Fruit fly (Drosophila melanogaster): ENCODE measurements around the gene CG10165.
A peak's percentile ranks its signal among the peaks of the same experiment; 100 is the strongest.

CG10165 gene

DNA sequence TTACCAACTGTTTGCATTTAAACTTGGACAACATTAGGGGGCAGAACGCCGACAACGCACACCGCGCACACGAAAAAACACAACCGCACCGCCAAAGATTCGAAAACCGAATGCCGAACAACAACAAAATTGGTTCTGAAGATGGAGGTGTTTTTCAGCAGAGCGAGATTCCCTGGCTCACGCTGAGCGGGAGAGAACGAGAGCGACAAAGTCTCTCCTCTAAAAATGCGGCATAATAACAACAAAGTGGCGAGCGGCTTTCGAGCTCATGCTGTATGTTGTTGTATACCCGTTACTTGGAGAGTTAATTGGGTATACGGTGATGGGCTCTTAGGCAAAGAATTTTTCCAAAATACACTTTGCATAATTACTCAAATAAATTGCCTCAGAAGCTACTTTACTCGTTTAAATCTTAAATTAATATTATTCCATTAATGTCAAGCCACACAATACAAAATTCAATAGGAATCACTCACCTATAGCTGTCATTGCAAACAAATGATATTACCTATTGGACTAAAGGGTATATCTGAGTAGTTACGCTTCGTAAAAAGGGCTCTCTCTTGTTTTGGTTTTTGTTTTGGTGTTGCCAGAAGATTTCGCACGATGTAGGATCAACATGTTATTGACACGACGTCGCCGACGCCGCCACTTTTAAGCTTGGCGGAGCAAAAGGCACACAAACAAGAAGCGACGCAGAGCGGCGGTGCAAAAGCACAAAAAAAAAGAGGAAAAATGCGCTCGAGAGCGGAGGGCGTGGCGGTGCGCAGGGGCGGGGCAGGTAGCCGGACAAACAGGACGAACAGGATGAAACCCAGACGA is 42.6 kb upstream of the CG10165 start (continued):
- TF ChIP-seq dac (GFP tag; optimal IDR thresholded peaks at IDR 0.05): peak; percentile 85
- peak; percentile 88 for TF ChIP-seq CG15336 (GFP tag; IDR thresholded peaks at IDR 0.05)
- TF ChIP-seq Sox102F (GFP tag; optimal IDR thresholded peaks at IDR 0.05): peak; percentile 94
- TF ChIP-seq CG8319 (GFP tag; optimal IDR thresholded peaks at IDR 0.05): peak; percentile 76
- peak; percentile 98 for TF ChIP-seq Eip78C (GFP tag)
- TF ChIP-seq esn (GFP tag; optimal IDR thresholded peaks at IDR 0.05): peak; percentile 96
- peak; percentile 95 for TF ChIP-seq CG8119 (GFP tag; IDR thresholded peaks at IDR 0.05)
- peak; percentile 74 for TF ChIP-seq CG6163 (GFP tag; IDR thresholded peaks at IDR 0.05)
- peak; percentile 86 for TF ChIP-seq CG16779 (tag; optimal IDR thresholded peaks at IDR 0.05)
- TF ChIP-seq fkh (GFP tag; optimal IDR thresholded peaks at IDR 0.05): peak; percentile 59
- TF ChIP-seq Smox (GFP tag; optimal IDR thresholded peaks at IDR 0.05): peak; percentile 93
- peak; percentile 52; the same call in 1 of the 2 replicates for TF ChIP-seq CG11294 (GFP tag; IDR thresholded peaks at IDR 0.05)
- peak; percentile 93 for TF ChIP-seq CG3919 (GFP tag; optimal IDR thresholded peaks at IDR 0.05)
- TF ChIP-seq dsx (GFP tag; optimal IDR thresholded peaks at IDR 0.05; ENCODE audit: poor library complexity, severe bottlenecking): peak; percentile 97
- TF ChIP-seq salr (GFP tag; optimal IDR thresholded peaks at IDR 0.05): peak; percentile 77 to 90
- TF ChIP-seq CG11762 (GFP tag; optimal IDR thresholded peaks at IDR 0.05; ENCODE audit: insufficient read depth): peak; percentile 87
- peak; percentile 89 for TF ChIP-seq vri (GFP tag; optimal IDR thresholded peaks at IDR 0.05)
- TF ChIP-seq pdm3 (GFP tag; optimal IDR thresholded peaks at IDR 0.05): peak; percentile 96
- peak; percentile 97 for TF ChIP-seq Met (GFP tag; optimal IDR thresholded peaks at IDR 0.05)
- peak; percentile 94 for TF ChIP-seq acj6 (GFP tag; optimal IDR thresholded peaks at IDR 0.05)
- TF ChIP-seq Hr4 (GFP tag; optimal IDR thresholded peaks at IDR 0.05): peak; percentile 93
- TF ChIP-seq Ets21C (GFP tag; optimal IDR thresholded peaks at IDR 0.05): peak; percentile 88
- peak; percentile 93 for TF ChIP-seq CG10631 (GFP tag; optimal IDR thresholded peaks at IDR 0.05)
- peak; percentile 82 for TF ChIP-seq CG7368 (GFP tag; optimal IDR thresholded peaks at IDR 0.05)
- TF ChIP-seq svp (GFP tag): peak; percentile 98
- peak; percentile 93 for TF ChIP-seq fd59A (GFP tag; optimal IDR thresholded peaks at IDR 0.05)
- peak; percentile 91 for TF ChIP-seq CG6792 (GFP tag; optimal IDR thresholded peaks at IDR 0.05)
- peak; percentile 92 for TF ChIP-seq CG6808 (GFP tag; optimal IDR thresholded peaks at IDR 0.05)
- TF ChIP-seq CG6854 (GFP tag; optimal IDR thresholded peaks at IDR 0.05): peak; percentile 79
- TF ChIP-seq CG8632 (GFP tag; optimal IDR thresholded peaks at IDR 0.05): peak; percentile 93
- peak; percentile 93 for TF ChIP-seq CG10669 (GFP tag; optimal IDR thresholded peaks at IDR 0.05)
- peak; percentile 91 for TF ChIP-seq cyc (GFP tag; optimal IDR thresholded peaks at IDR 0.05)
- TF ChIP-seq Hr38 (GFP tag; optimal IDR thresholded peaks at IDR 0.05): no peak
- TF ChIP-seq OdsH (GFP tag; optimal IDR thresholded peaks at IDR 0.05): peak; percentile 96
- TF ChIP-seq CG11902 (GFP tag; optimal IDR thresholded peaks at IDR 0.05): peak; percentile 86

dm6 chr2L:19571574-19572495 is 41.7 kb upstream of the CG10165 start:
- TF ChIP-seq Met (GFP tag; optimal IDR thresholded peaks at IDR 0.05) (peak; percentile 1), CG8319 (GFP tag; optimal IDR thresholded peaks at IDR 0.05) (no peak), vri (GFP tag; optimal IDR thresholded peaks at IDR 0.05) (peak; percentile 32), esn (GFP tag; optimal IDR thresholded peaks at IDR 0.05) (peak; percentile 2), CG10669 (GFP tag; optimal IDR thresholded peaks at IDR 0.05) (no peak), CG15336 (GFP tag; IDR thresholded peaks at IDR 0.05) (peak; percentile 9; the same call in 1 of the 2 replicates), ss (GFP tag; optimal IDR thresholded peaks at IDR 0.05) (peak in 1 of 2 experiments; percentile 39), salr (GFP tag; optimal IDR thresholded peaks at IDR 0.05) (peak in 1 of 2 experiments; percentile 24), Lpt (GFP tag; optimal IDR thresholded peaks at IDR 0.05) (peak; percentile 70), CG3032 (tag; optimal IDR thresholded peaks at IDR 0.05) (peak; percentile 1), Smox (GFP tag; optimal IDR thresholded peaks at IDR 0.05) (no peak), Hr39 (GFP tag; optimal IDR thresholded peaks at IDR 0.05) (no peak), CG9139 (GFP tag; optimal IDR thresholded peaks at IDR 0.05) (peak; percentile 2), Sox14 (GFP tag; optimal IDR thresholded peaks at IDR 0.05) (peak; percentile 55), svp (GFP tag) (peak; percentile 84), CG6163 (GFP tag; IDR thresholded peaks at IDR 0.05) (peak; percentile 27; the same call in 1 of the 3 replicates), dsx (GFP tag; optimal IDR thresholded peaks at IDR 0.05; ENCODE audit: poor library complexity, severe bottlenecking) (peak; percentile 25)

Measured in whole organism, prepupa.